Worm (Caenorhabditis elegans): ENCODE data around the gene Y57G7A.3.
A peak's percentile ranks its signal among the peaks of the same experiment; 100 is the strongest.

The Y57G7A.3 gene

DNA sequence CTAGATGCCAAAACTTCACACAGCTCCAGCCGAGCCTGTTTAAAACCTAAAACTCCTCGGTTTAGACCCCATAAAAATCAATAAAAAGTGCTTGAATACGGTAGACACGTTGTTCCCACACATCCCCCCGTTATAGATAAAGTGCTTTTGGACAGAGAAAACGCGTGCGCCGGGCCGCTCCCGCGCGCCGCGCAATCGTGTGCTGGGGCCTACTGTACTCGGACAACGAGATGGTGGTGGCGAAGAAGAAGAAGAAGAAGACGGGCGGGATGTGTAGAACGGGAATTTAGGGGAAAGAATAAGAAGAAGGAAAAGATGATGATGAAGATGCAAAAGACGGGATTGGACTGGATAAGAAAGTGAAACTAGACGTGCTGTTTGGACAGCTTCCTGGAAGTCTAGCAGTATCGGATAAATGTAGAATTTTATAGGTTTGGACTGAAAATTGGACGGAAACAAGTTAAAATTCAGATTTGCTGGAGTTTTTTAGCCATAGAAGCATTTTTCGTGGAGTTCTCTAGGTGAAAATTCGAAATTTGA, 41.1 kb upstream of the Y57G7A.3 start:
- TF ChIP-seq sem-2 (GFP tag; optimal IDR thresholded peaks at IDR 0.05) (no peak), unc-62 (GFP tag; optimal IDR thresholded peaks at IDR 0.05) (no peak), elt-1 (tag; optimal IDR thresholded peaks at IDR 0.05; ENCODE audit: borderline replicate concordance, insufficient read depth) (peak; percentile 9), sptf-1 (tag; optimal IDR thresholded peaks at IDR 0.05) (peak; percentile 20), mls-2 (tag; optimal IDR thresholded peaks at IDR 0.05) (no peak), blmp-1 (tag; optimal IDR thresholded peaks at IDR 0.05) (peak; percentile 26), ham-2 (GFP tag; optimal IDR thresholded peaks at IDR 0.05) (no peak), mep-1 (tag; optimal IDR thresholded peaks at IDR 0.05) (no peak), ceh-39 (tag; optimal IDR thresholded peaks at IDR 0.05) (no peak), nhr-76 (tag; optimal IDR thresholded peaks at IDR 0.05) (no peak), unc-39 (tag; optimal IDR thresholded peaks at IDR 0.05) (no peak), pha-4 (tag; optimal IDR thresholded peaks at IDR 0.05) (no peak), unc-120 (tag; optimal IDR thresholded peaks at IDR 0.05; ENCODE audit: poor library complexity, severe bottlenecking) (no peak), nhr-28 (tag; optimal IDR thresholded peaks at IDR 0.05) (no peak)

DNA sequence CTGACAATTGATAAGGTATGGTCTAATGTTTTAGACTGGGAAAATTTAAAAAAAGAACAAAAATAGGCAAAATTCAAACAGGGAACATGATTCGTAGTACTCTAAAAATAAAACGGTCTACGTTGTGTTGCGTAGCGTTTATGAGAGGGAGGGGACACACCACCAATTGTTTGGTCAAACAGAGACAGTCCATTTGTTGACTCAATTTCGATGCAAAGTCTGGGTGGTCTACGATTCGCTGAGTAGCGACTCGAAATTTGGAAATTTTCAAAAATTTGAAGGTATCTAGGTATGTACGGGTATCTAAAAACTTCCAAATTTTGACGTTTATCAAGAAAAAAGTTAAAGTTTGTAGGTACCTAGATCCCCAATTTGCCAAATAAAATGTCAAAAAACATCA, 39.8 kb upstream of the Y57G7A.3 start:
- TF ChIP-seq pha-4 (tag; optimal IDR thresholded peaks at IDR 0.05) (peak; percentile 7), ceh-39 (tag; optimal IDR thresholded peaks at IDR 0.05) (no peak), tbx-8 (GFP tag; optimal IDR thresholded peaks at IDR 0.05) (no peak)

DNA sequence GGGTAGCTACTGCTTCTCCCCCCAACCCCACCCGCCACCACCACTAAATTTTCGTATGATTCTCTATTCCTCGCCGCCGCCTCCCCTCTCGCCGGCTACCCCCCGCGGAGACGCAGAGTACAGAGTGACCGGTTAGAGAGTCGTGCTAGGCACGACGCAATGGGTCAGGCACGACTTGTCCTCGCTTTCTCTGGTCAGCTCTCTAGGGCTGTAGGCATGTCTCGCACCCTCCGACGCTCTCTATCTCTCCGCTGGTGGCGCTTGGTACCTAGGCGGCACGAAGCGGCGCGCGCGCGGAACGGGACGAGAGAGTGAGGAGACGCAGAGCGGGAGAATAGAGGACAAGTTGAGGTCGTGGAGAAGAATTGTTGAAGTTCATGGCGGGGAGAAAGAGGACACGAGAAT, 38.7 kb upstream of the Y57G7A.3 start:
- TF ChIP-seq M03D4.4 (tag; optimal IDR thresholded peaks at IDR 0.05), result peak; percentile 35
- peak; percentile 13 for TF ChIP-seq unc-39 (tag; optimal IDR thresholded peaks at IDR 0.05)
- TF ChIP-seq pha-4 (tag; optimal IDR thresholded peaks at IDR 0.05), result peak; percentile 81
- peak; percentile 79 for TF ChIP-seq nhr-237 (tag; optimal IDR thresholded peaks at IDR 0.05)
- no peak for TF ChIP-seq mab-5 (tag; optimal IDR thresholded peaks at IDR 0.05)
- TF ChIP-seq ceh-39 (tag; optimal IDR thresholded peaks at IDR 0.05), result no peak
- TF ChIP-seq blmp-1 (tag; optimal IDR thresholded peaks at IDR 0.05), result no peak
- TF ChIP-seq flh-1 (GFP tag; optimal IDR thresholded peaks at IDR 0.05), result no peak
- peak; percentile 37 for TF ChIP-seq elt-3 (tag; optimal IDR thresholded peaks at IDR 0.05)
- no peak for TF ChIP-seq bed-3 (GFP tag; optimal IDR thresholded peaks at IDR 0.05)
- TF ChIP-seq ztf-11 (tag; optimal IDR thresholded peaks at IDR 0.05), result peak; percentile 87
- peak; percentile 98 for TF ChIP-seq nhr-2 (tag; optimal IDR thresholded peaks at IDR 0.05)
- peak; percentile 74 for TF ChIP-seq drap-1 (GFP tag; optimal IDR thresholded peaks at IDR 0.05)
- peak; percentile 36 for TF ChIP-seq lsy-2 (tag; optimal IDR thresholded peaks at IDR 0.05)
- no peak for TF ChIP-seq ceh-43 (GFP tag; optimal IDR thresholded peaks at IDR 0.05)
- no peak for TF ChIP-seq nhr-12 (tag; optimal IDR thresholded peaks at IDR 0.05)
- TF ChIP-seq sptf-1 (tag; optimal IDR thresholded peaks at IDR 0.05), result peak; percentile 83
- no peak for TF ChIP-seq zip-8 (tag; optimal IDR thresholded peaks at IDR 0.05)
- TF ChIP-seq sem-2 (GFP tag; optimal IDR thresholded peaks at IDR 0.05), result no peak
- no peak for TF ChIP-seq snpc-4 (tag; optimal IDR thresholded peaks at IDR 0.05)
- peak; percentile 40 for TF ChIP-seq lin-13 (tag; optimal IDR thresholded peaks at IDR 0.05)
- peak; percentile 57 for TF ChIP-seq ceh-83 (GFP tag; optimal IDR thresholded peaks at IDR 0.05)
- no peak for TF ChIP-seq nhr-76 (tag; optimal IDR thresholded peaks at IDR 0.05)
- TF ChIP-seq elt-1 (tag; optimal IDR thresholded peaks at IDR 0.05; ENCODE audit: borderline replicate concordance, insufficient read depth), result peak; percentile 62
- TF ChIP-seq hlh-1 (tag; optimal IDR thresholded peaks at IDR 0.05), result peak; percentile 62
- TF ChIP-seq unc-62 (GFP tag; optimal IDR thresholded peaks at IDR 0.05), result peak; percentile 83
- TF ChIP-seq unc-120 (tag; optimal IDR thresholded peaks at IDR 0.05; ENCODE audit: poor library complexity, severe bottlenecking), result peak; percentile 88
- TF ChIP-seq tbx-8 (GFP tag; optimal IDR thresholded peaks at IDR 0.05), result no peak
- TF ChIP-seq lin-32 (GFP tag; optimal IDR thresholded peaks at IDR 0.05), result no peak
- peak; percentile 100 for TF ChIP-seq ham-2 (GFP tag; optimal IDR thresholded peaks at IDR 0.05)
- peak; percentile 84 for TF ChIP-seq mls-2 (tag; optimal IDR thresholded peaks at IDR 0.05)
- no peak for TF ChIP-seq nhr-28 (tag; optimal IDR thresholded peaks at IDR 0.05)
- TF ChIP-seq mep-1 (tag; optimal IDR thresholded peaks at IDR 0.05), result peak; percentile 62
- peak; percentile 55 for TF ChIP-seq ces-1 (GFP tag; optimal IDR thresholded peaks at IDR 0.05)
- peak; percentile 34 for TF ChIP-seq cnd-1 (tag; optimal IDR thresholded peaks at IDR 0.05)

DNA sequence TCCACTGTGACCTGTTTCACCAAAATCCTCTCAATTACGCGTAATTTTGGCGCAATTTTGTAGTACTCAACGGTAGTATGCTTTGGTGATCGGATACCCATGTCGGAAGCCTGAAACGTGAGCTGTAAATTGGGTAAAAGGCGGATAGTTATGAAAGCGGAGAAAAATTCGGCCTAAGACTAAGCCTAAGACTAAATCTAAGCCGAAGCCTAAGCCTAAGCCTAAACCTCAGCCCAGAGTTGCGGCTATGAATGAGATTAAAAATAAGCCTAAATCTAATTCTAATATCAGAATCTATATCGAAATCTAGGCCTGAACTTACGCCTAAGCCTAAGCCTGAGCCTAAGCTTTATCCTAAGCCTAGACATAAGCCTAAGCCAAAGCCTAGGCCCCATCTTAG, 33.3 kb upstream of the Y57G7A.3 start, which contains the start of gene lin-42:
TSS of gene lin-42 (minus strand) at position 101 of the 400 bp plus-strand sequence.
- TF ChIP-seq unc-120 (tag; optimal IDR thresholded peaks at IDR 0.05; ENCODE audit: poor library complexity, severe bottlenecking) (no peak), ceh-43 (GFP tag; optimal IDR thresholded peaks at IDR 0.05) (no peak), nhr-12 (tag; optimal IDR thresholded peaks at IDR 0.05) (no peak), nhr-76 (tag; optimal IDR thresholded peaks at IDR 0.05) (no peak), lsy-2 (tag; optimal IDR thresholded peaks at IDR 0.05) (no peak), elt-1 (tag; optimal IDR thresholded peaks at IDR 0.05; ENCODE audit: borderline replicate concordance, insufficient read depth) (no peak), lin-32 (GFP tag; optimal IDR thresholded peaks at IDR 0.05) (no peak), nhr-237 (tag; optimal IDR thresholded peaks at IDR 0.05) (no peak), drap-1 (GFP tag; optimal IDR thresholded peaks at IDR 0.05) (no peak), ceh-39 (tag; optimal IDR thresholded peaks at IDR 0.05) (no peak), hlh-1 (tag; optimal IDR thresholded peaks at IDR 0.05) (no peak), nhr-2 (tag; optimal IDR thresholded peaks at IDR 0.05) (no peak), mls-2 (tag; optimal IDR thresholded peaks at IDR 0.05) (no peak), ztf-11 (tag; optimal IDR thresholded peaks at IDR 0.05) (no peak), mab-5 (tag; optimal IDR thresholded peaks at IDR 0.05) (no peak)

Measured in whole organism, mixed stage, embryonic.